Worm (Caenorhabditis elegans) whole organism, L2 larva: ENCODE measurements around the gene cec-5.

Experiments
- C34F6.9 ChIP-seq: fragments of 150-350 bp; optimal IDR thresholded peaks from 2 replicates; lab custom pipeline; 2014; ENCODE audit warnings: missing biosample characterization, missing genetic modification characterization
- F13H6.1 ChIP-seq: sonication (generic microtip); optimal IDR thresholded peaks from 2 replicates; lab custom pipeline; 2016; ENCODE audit warnings: missing genetic modification characterization, missing compliant biosample characterization
- Y55F3AM.14 ChIP-seq: fragments of 200-800 bp; sonication (Bioruptor generic); optimal IDR thresholded peaks from 2 replicates; lab custom pipeline; 2018; ENCODE audit warnings: mild to moderate bottlenecking, missing genetic modification characterization, missing compliant biosample characterization
- crh-2 ChIP-seq: sonication (generic microtip); optimal IDR thresholded peaks from 2 replicates; lab custom pipeline; 2017; ENCODE audit warnings: missing biosample characterization, missing genetic modification characterization
- egl-27 ChIP-seq: sonication (generic microtip); optimal IDR thresholded peaks from 3 replicates; lab custom pipeline; 2017; ENCODE audit warnings: missing biosample characterization, missing genetic modification reagents, missing genetic modification characterization
- elt-1 ChIP-seq: fragments of 150-350 bp; optimal IDR thresholded peaks from 2 replicates; lab custom pipeline; 2014; ENCODE audit warnings: missing biosample characterization, missing genetic modification characterization
- fos-1 ChIP-seq: fragments of 150-350 bp; optimal IDR thresholded peaks from 2 replicates; lab custom pipeline; 2014; ENCODE audit warnings: missing biosample characterization, missing genetic modification characterization
- lin-11 ChIP-seq: fragments of 150-350 bp; sonication (generic microtip); optimal IDR thresholded peaks from 2 replicates; lab custom pipeline; 2014; ENCODE audit warnings: missing biosample characterization, missing genetic modification characterization, inconsistent platforms, mixed read lengths
- lin-13 ChIP-seq: fragments of 150-350 bp; optimal IDR thresholded peaks from 2 replicates; lab custom pipeline; 2014; ENCODE audit warnings: missing biosample characterization, missing genetic modification reagents, missing genetic modification characterization
- lsy-2 ChIP-seq, 2 experiments: fragments of 150-350 bp in 1 of 2; sonication (generic microtip) in 1 of 2; optimal IDR thresholded peaks; 2 replicates each; lab custom pipeline; 2014 to 2017; ENCODE audit warnings: missing biosample characterization in 2 of 2, missing genetic modification characterization in 2 of 2
- mdl-1 ChIP-seq, 2 experiments: fragments of 150-350 bp in 1 of 2; sonication (generic microtip) in 1 of 2; optimal IDR thresholded peaks; 2 replicates each; lab custom pipeline; 2017; ENCODE audit warnings: missing biosample characterization in 2 of 2, missing genetic modification characterization in 2 of 2
- nhr-10 ChIP-seq: sonication (generic microtip); optimal IDR thresholded peaks from 2 replicates; lab custom pipeline; 2017; ENCODE audit warnings: missing biosample characterization, missing genetic modification characterization
- nhr-12 ChIP-seq: fragments of 150-350 bp; optimal IDR thresholded peaks from 2 replicates; lab custom pipeline; 2014; ENCODE audit warnings: missing biosample characterization, missing genetic modification characterization
- nhr-21 ChIP-seq: fragments of 150-350 bp; optimal IDR thresholded peaks from 2 replicates; lab custom pipeline; 2014; ENCODE audit warnings: missing biosample characterization, missing genetic modification characterization
- nhr-25 ChIP-seq: fragments of 150-350 bp; sonication (generic microtip); optimal IDR thresholded peaks from 3 replicates; lab custom pipeline; 2014; ENCODE audit warnings: missing biosample characterization, missing genetic modification characterization
- peb-1 ChIP-seq: fragments of 150-350 bp; optimal IDR thresholded peaks from 2 replicates; lab custom pipeline; 2014; ENCODE audit warnings: missing biosample characterization, missing genetic modification characterization
- skn-1 ChIP-seq: sonication (generic microtip); optimal IDR thresholded peaks from 2 replicates; lab custom pipeline; 2017; ENCODE audit warnings: missing biosample characterization, missing genetic modification characterization
- sma-3 ChIP-seq: sonication (generic microtip); optimal IDR thresholded peaks from 2 replicates; lab custom pipeline; 2016; ENCODE audit warnings: missing genetic modification reagents, missing genetic modification characterization, missing compliant biosample characterization
- sma-9 ChIP-seq, 2 experiments: fragments of 150-350 bp in 1 of 2; sonication (generic microtip) in 1 of 2; optimal IDR thresholded peaks; 2 replicates each; lab custom pipeline; 2014 to 2016; ENCODE audit warnings: missing genetic modification characterization in 2 of 2, mild to moderate bottlenecking in 1 of 2, missing biosample characterization in 1 of 2, missing compliant biosample characterization in 1 of 2, missing genetic modification reagents in 1 of 2, moderate library complexity in 1 of 2
- unc-39 ChIP-seq: fragments of 150-350 bp; optimal IDR thresholded peaks from 2 replicates; lab custom pipeline; 2014; ENCODE audit warnings: missing biosample characterization, missing genetic modification characterization
- unc-55 ChIP-seq: fragments of 150-350 bp; sonication (generic microtip); optimal IDR thresholded peaks from 3 replicates; lab custom pipeline; 2014; ENCODE audit warnings: missing biosample characterization, missing genetic modification reagents, missing genetic modification characterization
- zag-1 ChIP-seq: fragments of 150-350 bp; optimal IDR thresholded peaks from 2 replicates; lab custom pipeline; 2014; ENCODE audit warnings: missing biosample characterization, missing genetic modification characterization
- ztf-1 ChIP-seq: fragments of 200-800 bp; sonication (Bioruptor generic); conservative IDR thresholded peaks from 2 replicates; pipeline ENCODE4 v1.3.6; 2022; ENCODE audit warnings: missing genetic modification characterization, missing compliant biosample characterization
- ztf-11 ChIP-seq: sonication (generic microtip); optimal IDR thresholded peaks from 2 replicates; lab custom pipeline; 2017; ENCODE audit warnings: missing biosample characterization, missing genetic modification characterization

The cec-5 gene

ce11 chrIV:7547843-7548578, 31.9 kb downstream of the cec-5 start, which contains the start of the genes cdd-2 and oef-1:
Gene cdd-2, minus strand, starts transcription at chrIV:7547893.
Gene oef-1, plus strand, starts transcription at chrIV:7548417.
- no peak for TF ChIP-seq sma-9 (GFP tag; optimal IDR thresholded peaks at IDR 0.05; lab: Kevin White, UChicago)
- no peak for TF ChIP-seq sma-9 (tag; optimal IDR thresholded peaks at IDR 0.05; lab: Kevin White, UChicago)
- no peak for TF ChIP-seq unc-39 (tag; lab: Kevin White, UChicago)
- no peak for TF ChIP-seq crh-2
- no peak for TF ChIP-seq unc-55
- TF ChIP-seq mdl-1 (tag; optimal IDR thresholded peaks at IDR 0.05; lab: Kevin White, UChicago) = no peak
- TF ChIP-seq ztf-11 (tag; lab: Kevin White, UChicago) = no peak
- no peak for TF ChIP-seq nhr-21 (tag; lab: Kevin White, UChicago)
- TF ChIP-seq, all 48 proteins: peak for 0

ce11 chrIV:7543662-7544061, 36.2 kb downstream of the cec-5 start:
- TF ChIP-seq nhr-12 (tag; lab: Kevin White, UChicago) (no peak), sma-3 (no peak), lin-13 (no peak), egl-27 (no peak), Y55F3AM.14 (GFP tag; lab: Kevin White, UChicago) (no peak), lsy-2 (tag; optimal IDR thresholded peaks at IDR 0.05; lab: Kevin White, UChicago) (no peak), ztf-1 (no peak), skn-1 (tag; lab: Kevin White, UChicago) (no peak), peb-1 (tag; lab: Kevin White, UChicago) (no peak), nhr-21 (tag; lab: Kevin White, UChicago) (no peak)
- TF ChIP-seq, all 48 proteins: peak for 0

- TF ChIP-seq nhr-10 (tag; lab: Kevin White, UChicago) = no peak
- TF ChIP-seq zag-1 (tag; lab: Kevin White, UChicago) = peak; percentile 2
- no peak for TF ChIP-seq lin-11 (tag; lab: Kevin White, UChicago)
- no peak for TF ChIP-seq sma-3
Measured at ce11 chrIV:7542485-7543001, 37.4 kb downstream of the cec-5 start, which contains the start of gene R05G6.10. Gene R05G6.10, minus strand, starts transcription at chrIV:7542535.

DNA sequence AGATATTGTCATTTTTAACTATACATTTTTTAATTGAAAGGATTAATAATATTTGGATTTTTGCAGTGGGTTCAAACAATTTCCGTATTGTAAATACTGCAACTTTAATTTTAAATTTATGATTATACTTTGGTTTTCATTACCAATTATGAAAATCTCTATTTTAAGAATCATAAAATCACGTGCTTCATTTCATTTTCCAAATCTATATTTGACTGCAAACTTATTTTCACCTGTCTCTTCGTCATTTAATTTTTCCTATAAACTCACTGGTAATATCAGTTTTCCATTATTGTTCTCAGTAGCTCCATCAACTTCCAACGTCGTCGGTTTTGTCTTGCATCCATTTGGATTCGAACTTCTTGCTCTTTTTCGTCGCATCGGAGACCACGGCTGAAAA, 47.6 kb downstream of the cec-5 start, which contains the start of gene R05G6.1:
Gene R05G6.1 (plus strand): TSS at position 301 of the 400 bp plus-strand sequence.
- TF ChIP-seq C34F6.9 (no peak), Y55F3AM.14 (GFP tag; lab: Kevin White, UChicago) (no peak), nhr-25 (no peak), elt-1 (no peak), mdl-1 (tag; optimal IDR thresholded peaks at IDR 0.05; lab: Kevin White, UChicago) (no peak), fos-1 (tag; lab: Kevin White, UChicago) (no peak), peb-1 (tag; lab: Kevin White, UChicago) (no peak)

DNA sequence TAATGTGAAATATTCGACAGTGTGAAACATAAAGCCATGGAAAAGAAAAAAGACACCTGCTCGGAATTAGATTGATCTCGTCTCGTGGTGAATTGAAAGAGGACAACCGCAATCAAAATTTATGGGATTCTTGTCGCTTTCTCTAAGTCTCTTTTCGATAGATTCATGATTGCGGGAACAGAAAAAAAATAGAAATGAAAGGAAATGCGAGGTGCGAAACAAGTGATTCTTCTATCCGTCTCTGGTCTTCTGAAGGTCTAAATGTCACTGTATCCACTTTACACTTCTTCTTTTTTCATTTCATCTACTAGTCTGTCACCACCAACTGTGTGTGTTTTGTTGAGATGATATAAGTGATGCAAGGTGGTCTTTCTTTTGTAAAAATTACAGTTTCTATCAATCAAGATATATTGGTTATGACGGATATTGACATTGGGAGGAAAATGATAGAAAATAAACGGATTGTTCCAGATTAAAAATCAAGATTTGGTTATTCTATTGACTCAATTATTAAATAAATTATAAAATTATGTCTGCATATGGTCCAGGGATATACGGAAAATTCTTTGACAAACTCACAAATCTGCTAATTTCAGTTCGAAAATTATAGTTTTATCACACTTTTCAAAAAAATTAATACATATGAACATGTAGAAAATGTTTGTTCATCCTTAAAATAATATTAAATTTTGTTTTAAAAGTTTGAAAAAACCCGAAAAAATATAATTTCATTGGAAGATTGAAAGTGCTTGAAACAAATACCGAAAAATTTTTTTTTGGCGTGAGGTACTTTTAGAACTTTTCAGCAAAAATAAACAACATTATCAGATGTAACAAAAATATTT, 49.5 kb downstream of the cec-5 start:
- TF ChIP-seq fos-1 (tag; lab: Kevin White, UChicago) (peak; percentile 34), F13H6.1 (tag; lab: Kevin White, UChicago) (no peak)
